Fruit fly (Drosophila melanogaster): ENCODE measurements around the gene Tk.

DNA sequence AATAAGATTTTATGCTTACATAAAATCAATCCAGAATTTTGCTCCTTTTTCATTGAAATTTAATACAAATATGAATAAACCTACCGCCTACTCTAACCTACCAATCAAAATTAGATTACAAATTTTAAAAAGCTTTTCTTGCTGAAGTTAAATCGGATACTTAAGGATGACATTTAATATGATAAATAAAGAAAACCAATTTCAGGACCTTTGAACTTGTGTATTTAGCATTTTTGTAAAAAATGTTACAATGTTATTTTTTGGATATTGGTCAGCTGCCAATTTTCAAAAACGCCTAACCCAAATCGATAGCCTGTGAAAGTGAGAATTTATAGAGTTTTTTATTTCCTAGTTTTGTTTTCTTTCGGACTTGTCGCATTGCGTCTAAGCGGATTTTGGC lies 43.8 kb upstream of the Tk start, which contains the start of gene CG14739:
- TF ChIP-seq zf30C (GFP tag; optimal IDR thresholded peaks at IDR 0.05) (no peak), scrt (GFP tag; optimal IDR thresholded peaks at IDR 0.05) (no peak), lola (GFP tag; optimal IDR thresholded peaks at IDR 0.05) (no peak), Hey (tag; optimal IDR thresholded peaks at IDR 0.05) (no peak), ase (GFP tag; IDR thresholded peaks at IDR 0.05) (no peak), Dek (tag; optimal IDR thresholded peaks at IDR 0.05) (no peak)
